Worm (Caenorhabditis elegans) whole organism, young adult: ENCODE data around the gene Y48C3A.5.

Source experiments
- die-1 ChIP-seq: sonication (generic microtip); optimal IDR thresholded peaks from 2 replicates; lab custom pipeline; 2016; ENCODE audit warnings: missing genotype, mild to moderate bottlenecking, missing genetic modification characterization, missing compliant biosample characterization
- gei-17 ChIP-seq: fragments of 200-800 bp; sonication (Bioruptor generic); optimal IDR thresholded peaks from 2 replicates; lab custom pipeline; 2018; ENCODE audit warnings: mild to moderate bottlenecking, missing genetic modification characterization, missing compliant biosample characterization
- hrde-1 ChIP-seq: sonication (generic microtip); optimal IDR thresholded peaks from 2 replicates; lab custom pipeline; 2016; ENCODE audit warnings: missing genetic modification characterization, mild to moderate bottlenecking, missing compliant biosample characterization, moderate library complexity, missing genotype, missing genetic modification reagents, borderline replicate concordance
- let-607 ChIP-seq, 2 experiments: fragments of 200-800 bp in 1 of 2; sonication (Bioruptor generic) in 1 of 2; sonication (generic microtip) in 1 of 2; optimal IDR thresholded peaks; 2 replicates each; lab custom pipeline; 2016 to 2018; ENCODE audit warnings: mild to moderate bottlenecking in 2 of 2, missing compliant biosample characterization in 2 of 2, missing genetic modification characterization in 2 of 2, moderate library complexity in 2 of 2, missing genotype in 1 of 2
- snpc-4 ChIP-seq, 5 experiments: fragments of 150-350 bp in 1 of 5; sonication (generic microtip) in 4 of 5; optimal IDR thresholded peaks; 2 replicates each; lab custom pipeline; 2014 to 2018; ENCODE audit warnings: missing genetic modification characterization in 5 of 5, missing biosample characterization in 3 of 5, antibody characterized with exemption in 2 of 5, mild to moderate bottlenecking in 2 of 5, missing compliant biosample characterization in 2 of 5, missing genotype in 2 of 5, moderate library complexity in 2 of 5, missing genetic modification reagents in 1 of 5

- TF ChIP-seq hrde-1 (tag; lab: Kevin White, UChicago), result no peak
- no peak for TF ChIP-seq gei-17
- TF ChIP-seq snpc-4 (GFP tag; optimal IDR thresholded peaks at IDR 0.05; lab: Kevin White, UChicago), result no peak
- no peak for TF ChIP-seq snpc-4 (tag; optimal IDR thresholded peaks at IDR 0.05; lab: Kevin White, UChicago)
- TF ChIP-seq let-607 (tag; optimal IDR thresholded peaks at IDR 0.05; lab: Kevin White, UChicago), result no peak
- no peak for TF ChIP-seq die-1 (tag; lab: Kevin White, UChicago)
Measured at ce11 chrII:13285729-13286128, 14.9 kb downstream of the Y48C3A.5 start, which contains the start of gene ztf-22.
